Worm (Caenorhabditis elegans): ENCODE data around the gene pqn-41.

Gene pqn-41

ce11 chrIII:1923419-1924318 is 17.9 kb downstream of the pqn-41 start:
- TF ChIP-seq mxl-3 (GFP tag; optimal IDR thresholded peaks at IDR 0.05) (peak; percentile 95), lin-29 (GFP tag; IDR thresholded peaks at IDR 0.05) (peak; percentile 86), nhr-28 (tag; optimal IDR thresholded peaks at IDR 0.05) (peak; percentile 81), nhr-25 (tag; optimal IDR thresholded peaks at IDR 0.05; ENCODE audit: borderline replicate concordance, insufficient read depth) (peak; percentile 88), arid-1 (GFP tag; conservative IDR thresholded peaks at IDR 0.05) (peak; percentile 47; the same call in 1 of the 2 replicates), mxl-2 (GFP tag; conservative IDR thresholded peaks at IDR 0.05) (0 out of 2 replicates have a peak, but pooled peaks have one; percentile 57), rbr-2 (tag; optimal IDR thresholded peaks at IDR 0.05) (peak; percentile 88), attf-4 (tag; optimal IDR thresholded peaks at IDR 0.05) (no peak), nhr-10 (tag; optimal IDR thresholded peaks at IDR 0.05) (peak; percentile 69), ceh-28 (tag; optimal IDR thresholded peaks at IDR 0.05) (peak; percentile 6), dpl-1 (GFP tag; optimal IDR thresholded peaks at IDR 0.05) (peak; percentile 56), lsy-2 (tag; optimal IDR thresholded peaks at IDR 0.05) (peak; percentile 64 to 83), saeg-2 (GFP tag; IDR thresholded peaks at IDR 0.05) (peak; percentile 89), lin-38 (GFP tag; IDR thresholded peaks at IDR 0.05) (peak; percentile 59), T26A8.4 (GFP tag; IDR thresholded peaks at IDR 0.05) (peak; percentile 61; the same call in 1 of the 2 replicates), lin-13 (GFP tag; optimal IDR thresholded peaks at IDR 0.05) (peak; percentile 53), hlh-11 (tag; optimal IDR thresholded peaks at IDR 0.05) (peak; percentile 99), set-16 (GFP tag; IDR thresholded peaks at IDR 0.05) (peak; percentile 100), mep-1 (tag; optimal IDR thresholded peaks at IDR 0.05) (peak; percentile 86), dve-1 (tag; optimal IDR thresholded peaks at IDR 0.05; ENCODE audit: insufficient read depth) (peak; percentile 65), gei-8 (GFP tag; optimal IDR thresholded peaks at IDR 0.05) (peak; percentile 98), madf-9 (GFP tag; conservative IDR thresholded peaks at IDR 0.05) (peak; percentile 88), jun-1 (tag; optimal IDR thresholded peaks at IDR 0.05) (peak; percentile 40), nhr-11 (tag; optimal IDR thresholded peaks at IDR 0.05) (peak; percentile 71), sdz-12 (GFP tag; optimal IDR thresholded peaks at IDR 0.05) (no peak), tag-97 (GFP tag; IDR thresholded peaks at IDR 0.05) (no peak), dmd-6 (GFP tag; IDR thresholded peaks at IDR 0.05) (peak; percentile 98), nhr-48 (tag; optimal IDR thresholded peaks at IDR 0.05) (peak; percentile 94), duxl-1 (tag; optimal IDR thresholded peaks at IDR 0.05; ENCODE audit: poor library complexity) (no peak), unc-62 (GFP tag; optimal IDR thresholded peaks at IDR 0.05 in 1 of 2) (peak in 1 of 2 experiments; percentile 100), unc-62 (tag; optimal IDR thresholded peaks at IDR 0.05) (no peak), spr-1 (tag; optimal IDR thresholded peaks at IDR 0.05) (peak; percentile 28), nhr-102 (tag; optimal IDR thresholded peaks at IDR 0.05) (peak; percentile 48), nhr-42 (GFP tag; IDR thresholded peaks at IDR 0.05) (0 out of 2 replicates have a peak, but pooled peaks have one; percentile 49), hif-1 (tag; optimal IDR thresholded peaks at IDR 0.05) (peak in 1 of 2 experiments; percentile 52), pha-4 (GFP tag; IDR thresholded peaks at IDR 0.05) (peak; percentile 93), pha-4 (tag; optimal IDR thresholded peaks at IDR 0.05) (no peak), nhr-77 (tag; optimal IDR thresholded peaks at IDR 0.05) (no peak), ceh-20 (GFP tag; IDR thresholded peaks at IDR 0.05) (peak; percentile 98), nhr-111 (GFP tag; optimal IDR thresholded peaks at IDR 0.05) (no peak), daf-16 (GFP tag; optimal IDR thresholded peaks at IDR 0.05) (peak in 1 of 2 experiments; percentile 50), daf-16 (tag; optimal IDR thresholded peaks at IDR 0.05) (no peak), snpc-4 (tag; optimal IDR thresholded peaks at IDR 0.05) (no peak), hlh-30 (tag; optimal IDR thresholded peaks at IDR 0.05; ENCODE audit: insufficient read depth) (peak; percentile 95), F49E8.2 (tag; optimal IDR thresholded peaks at IDR 0.05; ENCODE audit: borderline replicate concordance) (no peak), lim-7 (GFP tag; IDR thresholded peaks at IDR 0.05) (no peak), spr-3 (GFP tag; optimal IDR thresholded peaks at IDR 0.05) (peak; percentile 31), D1046.2 (GFP tag; IDR thresholded peaks at IDR 0.05) (no peak), aha-1 (tag) (peak; percentile 99)
